Fruit fly (Drosophila melanogaster) whole organism, wandering third instar larva: ENCODE data around the gene wb.

Source experiments
- Abd-B ChIP-seq: fragments of >200 bp; optimal IDR thresholded peaks from 2 replicates; lab custom pipeline; 2017; ENCODE audit warnings: missing biosample characterization, missing genetic modification characterization
- CG32264 ChIP-seq: fragments of 200-800 bp; sonication (Bioruptor generic); optimal IDR thresholded peaks from 2 replicates; lab custom pipeline; 2016; ENCODE audit warnings: missing biosample characterization, missing genetic modification characterization
- CG9705 ChIP-seq: fragments of 200-800 bp; sonication (Bioruptor generic); optimal IDR thresholded peaks from 2 replicates; lab custom pipeline; 2018; ENCODE audit warnings: missing biosample characterization, mild to moderate bottlenecking, missing genetic modification characterization
- CrebA ChIP-seq: fragments of 200-800 bp; sonication (Bioruptor generic); optimal IDR thresholded peaks from 2 replicates; lab custom pipeline; 2016; ENCODE audit warnings: missing biosample characterization, mild to moderate bottlenecking, missing genetic modification characterization, borderline replicate concordance
- Dfd ChIP-seq: fragments of >200 bp; optimal IDR thresholded peaks from 2 replicates; lab custom pipeline; 2017; ENCODE audit warnings: missing biosample characterization, missing genetic modification characterization
- Dif ChIP-seq: fragments of 200-275, 200-300 bp; sonication (Bioruptor generic); optimal IDR thresholded peaks from 2 replicates; lab custom pipeline; 2018; ENCODE audit warnings: missing biosample characterization, missing genetic modification characterization; ENCODE audit not compliant: partially characterized antibody
- GATAd ChIP-seq: sonication (Bioruptor generic); optimal IDR thresholded peaks from 2 replicates; lab custom pipeline; 2016; ENCODE audit warnings: missing biosample characterization, missing genetic modification characterization
- HLH106 ChIP-seq: fragments of 200-800 bp; optimal IDR thresholded peaks from 3 replicates; lab custom pipeline; 2019; ENCODE audit warnings: missing biosample characterization, mild to moderate bottlenecking, missing genetic modification characterization, moderate library complexity
- Hnf4 ChIP-seq: fragments of 200-800 bp; sonication (Bioruptor generic); optimal IDR thresholded peaks from 2 replicates; lab custom pipeline; 2016; ENCODE audit warnings: missing biosample characterization, mild to moderate bottlenecking, missing genetic modification characterization
- Hr78 ChIP-seq: fragments of >200 bp; optimal IDR thresholded peaks from 2 replicates; lab custom pipeline; 2017; ENCODE audit warnings: missing biosample characterization, missing genetic modification characterization
- Hr83 ChIP-seq: fragments of 200-300 bp; sonication (Bioruptor generic); optimal IDR thresholded peaks from 2 replicates; lab custom pipeline; 2016; ENCODE audit warnings: missing biosample characterization, mild to moderate bottlenecking, missing genetic modification characterization, moderate library complexity; ENCODE audit not compliant: poor library complexity, severe bottlenecking
- Jra ChIP-seq: sonication (Bioruptor generic); optimal IDR thresholded peaks from 2 replicates; lab custom pipeline; 2016; ENCODE audit warnings: missing biosample characterization, missing genetic modification characterization
- Mio ChIP-seq: sonication (Bioruptor generic); optimal IDR thresholded peaks from 2 replicates; lab custom pipeline; 2016; ENCODE audit warnings: missing biosample characterization, missing genetic modification characterization
- Myc ChIP-seq: fragments of >200 bp; optimal IDR thresholded peaks from 2 replicates; lab custom pipeline; 2017
- N ChIP-seq: fragments of >200 bp; optimal IDR thresholded peaks from 2 replicates; lab custom pipeline; 2018; ENCODE audit warnings: missing biosample characterization, missing external identifiers, missing genetic modification characterization
- OdsH ChIP-seq: fragments of 200-800 bp; sonication (Bioruptor generic); optimal IDR thresholded peaks from 2 replicates; lab custom pipeline; 2016; ENCODE audit warnings: missing biosample characterization, mild to moderate bottlenecking, missing genetic modification characterization
- Rel ChIP-seq, 2 experiments: fragments of 200-800 bp; sonication (Bioruptor generic) in 1 of 2; optimal IDR thresholded peaks; 2 replicates in 1 of 2; 3 replicates in 1 of 2; lab custom pipeline; 2016 to 2019; ENCODE audit warnings: mild to moderate bottlenecking in 2 of 2, missing biosample characterization in 2 of 2, missing genetic modification characterization in 2 of 2, moderate library complexity in 1 of 2
- Sp1 ChIP-seq: fragments of 200-800 bp; sonication (Bioruptor generic); optimal IDR thresholded peaks from 3 replicates; lab custom pipeline; 2019; ENCODE audit warnings: missing biosample characterization, mild to moderate bottlenecking, missing genetic modification characterization, moderate library complexity
- Vsx2 ChIP-seq: fragments of 200-300, 225-300 bp; sonication (Bioruptor generic); optimal IDR thresholded peaks from 2 replicates; lab custom pipeline; 2018; ENCODE audit warnings: missing biosample characterization, missing genetic modification characterization; ENCODE audit not compliant: partially characterized antibody
- br ChIP-seq: fragments of 200-800 bp; sonication (Bioruptor generic); optimal IDR thresholded peaks from 2 replicates; lab custom pipeline; 2016; ENCODE audit warnings: missing biosample characterization, missing genetic modification characterization
- brk ChIP-seq: fragments of 200-800 bp; sonication (Bioruptor generic); optimal IDR thresholded peaks from 2 replicates; lab custom pipeline; 2016; ENCODE audit warnings: missing biosample characterization, mild to moderate bottlenecking, missing genetic modification characterization
- dl ChIP-seq, 2 experiments: fragments of 175-275, 200-275 bp in 1 of 2; fragments of 200-275 bp in 1 of 2; sonication (Bioruptor generic); optimal IDR thresholded peaks; lab custom pipeline; 2018; ENCODE audit warnings: mild to moderate bottlenecking in 2 of 2, missing biosample characterization in 2 of 2, missing genetic modification characterization in 2 of 2, moderate library complexity in 2 of 2; ENCODE audit not compliant: partially characterized antibody in 2 of 2, insufficient read depth in 1 of 2
- dmrt93B ChIP-seq: fragments of 200-800 bp; sonication (Bioruptor generic); optimal IDR thresholded peaks from 2 replicates; lab custom pipeline; 2018; ENCODE audit warnings: missing biosample characterization, mild to moderate bottlenecking, missing genetic modification characterization
- dsf ChIP-seq: sonication (Bioruptor generic); optimal IDR thresholded peaks from 2 replicates; lab custom pipeline; 2016; ENCODE audit warnings: missing biosample characterization, missing genetic modification characterization, borderline replicate concordance
- ey ChIP-seq: fragments of 200-800 bp; sonication (Bioruptor generic); optimal IDR thresholded peaks from 2 replicates; lab custom pipeline; 2016; ENCODE audit warnings: missing biosample characterization, missing genetic modification characterization
- foxo ChIP-seq, 2 experiments: fragments of 200-800 bp; sonication (Bioruptor generic); optimal IDR thresholded peaks; 2 replicates in 1 of 2; 3 replicates in 1 of 2; lab custom pipeline; 2016 to 2017; ENCODE audit warnings: missing biosample characterization in 2 of 2, missing genetic modification characterization in 2 of 2
- fru ChIP-seq: fragments of 200-800 bp; sonication (Bioruptor generic); optimal IDR thresholded peaks from 3 replicates; lab custom pipeline; 2016; ENCODE audit warnings: missing biosample characterization, mild to moderate bottlenecking, missing genetic modification characterization
- h ChIP-seq: fragments of 200-800 bp; sonication (Bioruptor generic); optimal IDR thresholded peaks from 3 replicates; lab custom pipeline; 2016; ENCODE audit warnings: missing biosample characterization, mild to moderate bottlenecking, missing genetic modification characterization
- jim ChIP-seq: fragments of 175-275, 200-325 bp; sonication (Bioruptor generic); optimal IDR thresholded peaks from 2 replicates; lab custom pipeline; 2016; ENCODE audit warnings: missing biosample characterization, mild to moderate bottlenecking, missing genetic modification characterization
- lola ChIP-seq: fragments of >200 bp; optimal IDR thresholded peaks from 2 replicates; lab custom pipeline; 2017; ENCODE audit warnings: missing biosample characterization, missing genetic modification characterization
- pan ChIP-seq: fragments of >200 bp; optimal IDR thresholded peaks from 2 replicates; lab custom pipeline; 2017
- psq ChIP-seq: fragments of 200-800 bp; sonication (Bioruptor generic); optimal IDR thresholded peaks from 3 replicates; lab custom pipeline; 2017; ENCODE audit warnings: missing biosample characterization, mild to moderate bottlenecking, missing genetic modification characterization, moderate library complexity
- rgr ChIP-seq: fragments of 200-800 bp; sonication (Bioruptor generic); optimal IDR thresholded peaks from 3 replicates; lab custom pipeline; 2016; ENCODE audit warnings: missing biosample characterization, mild to moderate bottlenecking, missing genetic modification characterization
- sage ChIP-seq: fragments of 200-800 bp; sonication (Bioruptor generic); optimal IDR thresholded peaks from 2 replicates; lab custom pipeline; 2016; ENCODE audit warnings: missing biosample characterization, mild to moderate bottlenecking, missing genetic modification characterization
- sv ChIP-seq: fragments of 200-800 bp; sonication (Bioruptor generic); optimal IDR thresholded peaks from 3 replicates; lab custom pipeline; 2016; ENCODE audit warnings: missing biosample characterization, missing genetic modification characterization
- tai ChIP-seq: sonication (Bioruptor generic); optimal IDR thresholded peaks from 2 replicates; lab custom pipeline; 2016; ENCODE audit warnings: missing biosample characterization, missing genetic modification characterization
- usp ChIP-seq: fragments of >200 bp; optimal IDR thresholded peaks from 2 replicates; lab custom pipeline; 2017; ENCODE audit warnings: missing biosample characterization, missing genetic modification characterization
- woc ChIP-seq: sonication (Bioruptor generic); optimal IDR thresholded peaks from 2 replicates; lab custom pipeline; 2016; ENCODE audit warnings: missing biosample characterization, mild to moderate bottlenecking, missing genetic modification characterization

wb gene

dm6 chr2L:14356279-14356678 is 93.5 kb downstream of the wb start:
- no peak for TF ChIP-seq psq (GFP tag; lab: Kevin White, UChicago)
- TF ChIP-seq ey (GFP tag; lab: Kevin White, UChicago), result no peak
- TF ChIP-seq Hr83 (GFP tag; lab: Kevin White, UChicago), result peak; percentile 27
- peak; percentile 13 for TF ChIP-seq Hnf4 (GFP tag; lab: Kevin White, UChicago)

dm6 chr2L:14356793-14357372 is 94.1 kb downstream of the wb start:
- TF ChIP-seq h (peak; percentile 17), Myc (no peak), psq (GFP tag; lab: Kevin White, UChicago) (no peak), rgr (GFP tag; lab: Kevin White, UChicago) (peak; percentile 50), lola (GFP tag; lab: Kevin White, UChicago) (no peak), brk (GFP tag; lab: Kevin White, UChicago) (no peak), Abd-B (no peak), Hr83 (GFP tag; lab: Kevin White, UChicago) (peak; percentile 34), OdsH (GFP tag; lab: Kevin White, UChicago) (peak; percentile 10), CG9705 (GFP tag; lab: Kevin White, UChicago) (no peak), br (GFP tag; lab: Kevin White, UChicago) (peak; percentile 25), GATAd (GFP tag; lab: Kevin White, UChicago) (no peak), HLH106 (tag; lab: Kevin White, UChicago) (no peak), dsf (no peak), dl (GFP tag; optimal IDR thresholded peaks at IDR 0.05; lab: Kevin White, UChicago; ENCODE audit: insufficient read depth in 1 of 2, partially characterized antibody in 2 of 2) (no peak), CG32264 (GFP tag; lab: Kevin White, UChicago) (no peak), dmrt93B (no peak)
- TF ChIP-seq, all 38 proteins: peak for 5

- no peak for TF ChIP-seq dmrt93B
- peak; percentile 30 for TF ChIP-seq fru (GFP tag; lab: Kevin White, UChicago)
- TF ChIP-seq N, result no peak
- peak; percentile 55 for TF ChIP-seq rgr (GFP tag; lab: Kevin White, UChicago)
- TF ChIP-seq woc (GFP tag; lab: Kevin White, UChicago), result peak; percentile 89
- peak; percentile 99 for TF ChIP-seq Myc
- TF ChIP-seq brk (GFP tag; lab: Kevin White, UChicago), result peak; percentile 26
- TF ChIP-seq Dif (GFP tag; lab: Kevin White, UChicago), result no peak
- TF ChIP-seq Hr83 (GFP tag; lab: Kevin White, UChicago), result no peak
- TF ChIP-seq Mio (GFP tag; lab: Kevin White, UChicago), result no peak
- TF ChIP-seq foxo (GFP tag; optimal IDR thresholded peaks at IDR 0.05; lab: Kevin White, UChicago), result peak in 1 of 2 experiments; percentile 44
- TF ChIP-seq Abd-B, result no peak
- no peak for TF ChIP-seq tai (GFP tag; lab: Kevin White, UChicago)
- peak; percentile 27 for TF ChIP-seq psq (GFP tag; lab: Kevin White, UChicago)
- TF ChIP-seq dl (GFP tag; optimal IDR thresholded peaks at IDR 0.05; lab: Kevin White, UChicago; ENCODE audit: insufficient read depth in 1 of 2, partially characterized antibody in 2 of 2), result no peak
- peak; percentile 38 for TF ChIP-seq HLH106 (tag; lab: Kevin White, UChicago)
- no peak for TF ChIP-seq OdsH (GFP tag; lab: Kevin White, UChicago)
- peak; percentile 34 for TF ChIP-seq Sp1
- TF ChIP-seq sv (GFP tag; lab: Kevin White, UChicago), result no peak
- TF ChIP-seq Jra, result peak; percentile 13
- no peak for TF ChIP-seq GATAd (GFP tag; lab: Kevin White, UChicago)
- no peak for TF ChIP-seq Dfd (GFP tag; lab: Kevin White, UChicago)
- TF ChIP-seq jim (GFP tag; lab: Kevin White, UChicago), result no peak
- no peak for TF ChIP-seq pan (lab: Kevin White, UChicago)
- no peak for TF ChIP-seq CrebA (GFP tag; lab: Kevin White, UChicago)
- TF ChIP-seq Vsx2, result no peak
- peak; percentile 26 for TF ChIP-seq Hnf4 (GFP tag; lab: Kevin White, UChicago)
- no peak for TF ChIP-seq dsf
- TF ChIP-seq sage (GFP tag; lab: Kevin White, UChicago), result no peak
- TF ChIP-seq CG32264 (GFP tag; lab: Kevin White, UChicago), result no peak
- TF ChIP-seq usp (GFP tag; lab: Kevin White, UChicago), result no peak
- TF ChIP-seq lola (GFP tag; lab: Kevin White, UChicago), result no peak
- no peak for TF ChIP-seq CG9705 (GFP tag; lab: Kevin White, UChicago)
- TF ChIP-seq ey (GFP tag; lab: Kevin White, UChicago), result peak; percentile 13
- TF ChIP-seq br (GFP tag; lab: Kevin White, UChicago), result peak; percentile 34
- TF ChIP-seq Hr78 (GFP tag; lab: Kevin White, UChicago), result no peak
- no peak for TF ChIP-seq h
- no peak for TF ChIP-seq Rel (GFP tag; optimal IDR thresholded peaks at IDR 0.05; lab: Kevin White, UChicago)
- TF ChIP-seq Rel (tag; optimal IDR thresholded peaks at IDR 0.05; lab: Kevin White, UChicago), result peak; percentile 24
These were observed 96.1 kb downstream of the wb start, which contains the start of gene Pgant35A for dm6 chr2L:14358780-14359462. TSS of gene Pgant35A (plus strand) at chr2L:14359252.
